Worm (Caenorhabditis elegans) whole organism, L3 larva: ENCODE data around the gene fbxa-171.

Experiments used
- R02D3.7 ChIP-seq: fragments of 150-350 bp; optimal IDR thresholded peaks from 2 replicates; lab custom pipeline; 2014; ENCODE audit warnings: missing biosample characterization, missing genetic modification characterization
- ZK546.5 ChIP-seq: sonication (generic microtip); optimal IDR thresholded peaks from 2 replicates; lab custom pipeline; 2017; ENCODE audit warnings: missing biosample characterization, missing genetic modification characterization
- ceh-16 ChIP-seq: sonication (generic microtip); optimal IDR thresholded peaks from 2 replicates; lab custom pipeline; 2017; ENCODE audit warnings: missing biosample characterization, missing genetic modification characterization
- ceh-9 ChIP-seq: sonication (generic microtip); optimal IDR thresholded peaks from 2 replicates; lab custom pipeline; 2018; ENCODE audit warnings: missing biosample characterization, missing genetic modification characterization
- egl-27 ChIP-seq: sonication (generic microtip); optimal IDR thresholded peaks from 4 replicates; lab custom pipeline; 2017; ENCODE audit warnings: missing biosample characterization, missing genetic modification reagents, missing genetic modification characterization
- fkh-10 ChIP-seq: sonication (generic microtip); optimal IDR thresholded peaks from 2 replicates; lab custom pipeline; 2017; ENCODE audit warnings: missing biosample characterization, missing genetic modification reagents, missing genetic modification characterization
- fos-1 ChIP-seq: fragments of 150-350 bp; optimal IDR thresholded peaks from 2 replicates; lab custom pipeline; 2014; ENCODE audit warnings: missing biosample characterization, missing genetic modification characterization
- lin-15B ChIP-seq: fragments of 150-350 bp; optimal IDR thresholded peaks from 2 replicates; lab custom pipeline; 2014; ENCODE audit warnings: missing biosample characterization, missing genetic modification characterization
- lin-39 ChIP-seq: fragments of 150-350 bp; optimal IDR thresholded peaks from 2 replicates; lab custom pipeline; 2018; ENCODE audit warnings: missing biosample characterization, missing genetic modification reagents, missing genetic modification characterization
- nhr-12 ChIP-seq: fragments of 150-350 bp; optimal IDR thresholded peaks from 2 replicates; lab custom pipeline; 2014; ENCODE audit warnings: missing biosample characterization, missing genetic modification characterization
- nhr-76 ChIP-seq: fragments of 150-350 bp; sonication (generic microtip); optimal IDR thresholded peaks from 5 replicates; lab custom pipeline; 2014; ENCODE audit warnings: missing biosample characterization, missing genetic modification characterization
- sea-2 ChIP-seq: fragments of 150-350 bp; sonication (generic microtip); optimal IDR thresholded peaks from 4 replicates; lab custom pipeline; 2014; ENCODE audit warnings: missing biosample characterization, missing genetic modification reagents, missing genetic modification characterization
- unc-39 ChIP-seq: sonication (generic microtip); optimal IDR thresholded peaks from 4 replicates; lab custom pipeline; 2017; ENCODE audit warnings: missing biosample characterization, missing genetic modification characterization
- ztf-4 ChIP-seq: fragments of 150-350 bp; optimal IDR thresholded peaks from 2 replicates; lab custom pipeline; 2014; ENCODE audit warnings: missing biosample characterization, missing genetic modification characterization

DNA sequence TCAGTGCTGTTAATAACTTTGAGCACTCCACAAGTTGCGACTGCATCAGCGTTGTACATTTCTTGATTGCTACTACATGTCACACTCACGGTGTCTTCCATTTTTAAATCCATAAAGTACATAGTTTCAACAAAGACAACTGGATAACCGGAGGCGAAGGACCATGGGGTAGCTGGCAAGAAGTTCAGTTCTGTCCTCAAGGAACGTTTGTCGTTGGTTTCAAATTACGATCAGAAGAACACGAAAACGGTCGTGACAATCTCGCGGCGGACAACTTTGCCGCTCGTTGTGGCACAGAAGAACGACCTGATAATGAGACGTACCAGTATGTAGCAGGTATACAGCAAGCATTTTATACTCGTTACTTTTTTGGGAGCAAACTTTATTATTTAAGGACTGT lies 33.1 kb downstream of the fbxa-171 start, which contains the start of gene C18D4.3:
- TF ChIP-seq unc-39 (tag; lab: Kevin White, UChicago), result no peak
- TF ChIP-seq ceh-16 (tag; lab: Kevin White, UChicago), result no peak
- TF ChIP-seq ztf-4 (tag; lab: Kevin White, UChicago), result no peak
- TF ChIP-seq nhr-12 (tag; lab: Kevin White, UChicago), result no peak
- no peak for TF ChIP-seq ZK546.5 (tag; lab: Kevin White, UChicago)
- TF ChIP-seq ceh-9, result no peak
- no peak for TF ChIP-seq egl-27 (tag; lab: Kevin White, UChicago)
- TF ChIP-seq R02D3.7, result no peak
- TF ChIP-seq nhr-76 (tag; lab: Kevin White, UChicago), result no peak
- TF ChIP-seq fos-1 (tag; lab: Kevin White, UChicago), result no peak
- TF ChIP-seq lin-39, result no peak
- TF ChIP-seq sea-2 (GFP tag; lab: Kevin White, UChicago), result no peak
- no peak for TF ChIP-seq fkh-10 (GFP tag; lab: Kevin White, UChicago)
- TF ChIP-seq lin-15B, result no peak
